Fruit fly (Drosophila melanogaster) whole organism, prepupa: Measurements from ENCODE around the gene eIF1A.

Source experiments
- CG6854 ChIP-seq: fragments of 200-800 bp; sonication (Bioruptor generic); optimal IDR thresholded peaks from 2 replicates; lab custom pipeline; 2017; ENCODE audit warnings: missing biosample characterization, mild to moderate bottlenecking, missing genetic modification characterization
- Sox14 ChIP-seq: fragments of 200-800 bp; sonication (Bioruptor generic); optimal IDR thresholded peaks from 3 replicates; lab custom pipeline; 2016; ENCODE audit warnings: missing biosample characterization, missing genetic modification characterization
- Sox15 ChIP-seq: fragments of 200-800 bp; sonication (Bioruptor generic); optimal IDR thresholded peaks from 3 replicates; lab custom pipeline; 2016; ENCODE audit warnings: missing biosample characterization, missing genetic modification characterization
- fd59A ChIP-seq: fragments of 200-800 bp; sonication (Bioruptor generic); optimal IDR thresholded peaks from 2 replicates; lab custom pipeline; 2017; ENCODE audit warnings: missing biosample characterization, mild to moderate bottlenecking, missing genetic modification characterization, missing genetic modification reagents
- spab ChIP-seq: fragments of 200-800 bp; sonication (Bioruptor generic); optimal IDR thresholded peaks from 2 replicates; lab custom pipeline; 2017; ENCODE audit warnings: missing biosample characterization, mild to moderate bottlenecking, missing genetic modification characterization, missing genetic modification reagents

DNA sequence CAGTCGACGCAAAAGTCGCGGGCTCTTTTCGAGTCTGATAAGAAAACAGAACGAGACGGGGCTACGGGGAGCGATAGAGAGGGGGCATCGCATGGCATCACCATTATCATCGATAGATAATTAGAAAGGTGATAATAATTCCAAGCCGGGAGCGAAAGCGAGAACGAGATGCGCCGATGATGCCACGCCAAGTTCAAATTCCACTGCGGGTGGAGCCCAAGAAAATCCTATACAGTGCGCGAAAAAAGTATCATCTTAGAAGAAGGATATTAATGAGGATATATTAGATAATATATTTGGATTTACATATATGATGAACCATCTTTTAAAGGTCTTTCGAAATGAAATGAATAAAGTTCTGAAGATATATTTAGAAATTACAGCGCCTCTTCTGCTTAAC, 38.3 kb downstream of the eIF1A start:
- TF ChIP-seq spab (GFP tag; lab: Kevin White, UChicago) (no peak), CG6854 (GFP tag; lab: Kevin White, UChicago) (no peak), Sox14 (no peak), Sox15 (GFP tag; lab: Kevin White, UChicago) (no peak), fd59A (GFP tag; lab: Kevin White, UChicago) (no peak)
